Worm (Caenorhabditis elegans) whole organism, L1 larva: Measurements from ENCODE around the gene ZK1321.1.

Source experiments
- aly-2 ChIP-seq: fragments of 150-350 bp; optimal IDR thresholded peaks from 2 replicates; lab custom pipeline; 2014; ENCODE audit warnings: missing biosample characterization, missing genetic modification characterization
- lin-39 ChIP-seq: fragments of 150-350 bp; optimal IDR thresholded peaks from 2 replicates; lab custom pipeline; 2014; ENCODE audit warnings: missing biosample characterization, missing genetic modification reagents, missing genetic modification characterization
- nhr-12 ChIP-seq: sonication (generic microtip); optimal IDR thresholded peaks from 2 replicates; lab custom pipeline; 2017; ENCODE audit warnings: missing biosample characterization, missing genetic modification characterization
- snu-23 ChIP-seq: sonication (generic microtip); optimal IDR thresholded peaks from 2 replicates; lab custom pipeline; 2016; ENCODE audit warnings: missing genetic modification characterization, missing compliant biosample characterization

DNA sequence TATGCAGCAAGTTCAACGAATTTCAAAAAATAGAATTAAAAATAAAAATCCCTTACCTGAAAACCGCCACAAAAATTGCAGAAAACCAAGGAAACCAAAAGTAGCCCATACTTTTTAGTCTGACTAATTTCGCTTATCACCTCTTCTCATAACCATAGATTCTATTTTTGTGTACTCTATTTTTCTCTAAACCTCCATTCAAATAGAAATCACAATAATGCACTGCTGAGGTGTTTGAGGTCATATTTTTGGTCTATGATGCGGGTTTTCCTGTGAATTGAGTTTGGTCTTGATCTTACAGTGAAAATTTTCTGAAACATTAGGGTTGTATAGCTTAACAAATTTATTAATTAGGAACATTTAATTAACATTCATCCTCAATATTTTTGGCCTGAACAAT is 28.0 kb downstream of the ZK1321.1 start, which contains the start of gene cyp-13A1:
- TF ChIP-seq snu-23 (GFP tag; lab: Kevin White, UChicago) (no peak), nhr-12 (tag; lab: Kevin White, UChicago) (no peak), lin-39 (tag; lab: Kevin White, UChicago) (no peak), aly-2 (tag; lab: Kevin White, UChicago) (no peak)
